Fruit fly (Drosophila melanogaster): Measurements from ENCODE around the gene Calx.

The Calx gene

DNA sequence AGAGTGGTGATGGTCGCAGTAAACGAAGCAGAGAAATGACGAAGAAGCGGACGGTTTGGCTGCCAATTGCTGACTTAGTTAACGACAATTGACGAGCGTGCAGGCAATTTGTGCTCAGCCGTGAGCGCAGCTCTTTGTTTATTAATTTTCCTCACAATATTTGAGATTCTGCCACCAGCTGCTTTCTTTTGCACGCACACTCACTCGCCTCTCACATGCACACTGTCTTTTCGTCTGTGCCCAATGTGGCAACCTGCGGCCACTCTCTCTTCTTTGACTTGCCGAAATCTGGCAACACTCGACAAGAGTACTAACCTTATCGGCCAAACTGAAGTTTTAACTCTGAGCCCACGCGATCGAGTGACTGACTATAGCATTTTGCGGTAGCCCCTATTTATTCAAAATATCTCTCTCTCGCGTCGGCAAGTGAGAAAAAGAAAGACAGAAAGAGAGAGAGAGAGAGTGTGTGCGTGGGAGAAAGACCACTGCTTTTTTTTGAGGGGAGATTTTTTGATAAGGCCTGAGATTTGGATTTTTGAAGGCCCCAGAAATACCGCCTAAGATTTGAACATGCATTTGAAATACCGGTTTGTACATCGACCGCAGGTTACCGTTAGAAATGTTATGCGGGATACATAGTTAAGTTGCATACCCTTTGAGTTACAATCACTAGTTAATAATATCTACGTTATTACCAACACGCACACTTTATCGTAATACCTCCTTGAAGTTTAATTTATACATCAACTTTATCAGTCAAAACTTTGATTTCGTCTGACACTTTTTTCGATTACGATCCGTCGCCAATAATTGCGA is 82.7 kb downstream of the Calx start, which contains the start of gene Mvl (continued):
- TF ChIP-seq slp2 (GFP tag; optimal IDR thresholded peaks at IDR 0.05) (no peak), CG8478 (optimal IDR thresholded peaks at IDR 0.05) (no peak), eve (GFP tag; optimal IDR thresholded peaks at IDR 0.05) (peak in 1 of 2 experiments; percentile 73), CG12236 (GFP tag; optimal IDR thresholded peaks at IDR 0.05) (no peak), fd3F (GFP tag; optimal IDR thresholded peaks at IDR 0.05) (no peak), dpn (GFP tag; optimal IDR thresholded peaks at IDR 0.05) (no peak), Stat92E (GFP tag; optimal IDR thresholded peaks at IDR 0.05) (peak in 1 of 3 experiments; percentile 14), Adf1 (GFP tag; IDR thresholded peaks at IDR 0.05) (peak; percentile 29; the same call in 1 of the 2 replicates), chinmo (GFP tag; IDR thresholded peaks at IDR 0.05; ENCODE audit: partially characterized antibody) (peak; percentile 89; the same call in 1 of the 4 replicates), salm (tag; optimal IDR thresholded peaks at IDR 0.05) (no peak), CG14710 (tag; optimal IDR thresholded peaks at IDR 0.05) (peak; percentile 34), CG2116 (GFP tag; optimal IDR thresholded peaks at IDR 0.05) (peak; percentile 44), unc-4 (GFP tag; IDR thresholded peaks at IDR 0.05; ENCODE audit: partially characterized antibody) (no peak), Ets97D (GFP tag; optimal IDR thresholded peaks at IDR 0.05) (peak; percentile 48), HLHmδ (GFP tag; optimal IDR thresholded peaks at IDR 0.05) (peak; percentile 43), H15 (GFP tag; IDR thresholded peaks at IDR 0.05) (no peak), HmgD (GFP tag; optimal IDR thresholded peaks at IDR 0.05) (peak; percentile 72), CG6813 (GFP tag; optimal IDR thresholded peaks at IDR 0.05) (no peak), CG3838 (GFP tag; optimal IDR thresholded peaks at IDR 0.05) (no peak), CHES-1-like (GFP tag; optimal IDR thresholded peaks at IDR 0.05) (peak; percentile 5), emc (GFP tag; optimal IDR thresholded peaks at IDR 0.05) (no peak), pum (GFP tag; optimal IDR thresholded peaks at IDR 0.05) (no peak), Asciz (GFP tag; optimal IDR thresholded peaks at IDR 0.05) (no peak), row (GFP tag; IDR thresholded peaks at IDR 0.05) (0 out of 3 replicates have a peak, but pooled peaks have one; percentile 21), ATbp (GFP tag; optimal IDR thresholded peaks at IDR 0.05) (peak; percentile 55), CG17359 (tag; optimal IDR thresholded peaks at IDR 0.05) (peak; percentile 9), CG7839 (tag; optimal IDR thresholded peaks at IDR 0.05) (no peak), CG7745 (tag; optimal IDR thresholded peaks at IDR 0.05) (peak; percentile 5), CG15479 (GFP tag; optimal IDR thresholded peaks at IDR 0.05) (no peak), stwl (tag; optimal IDR thresholded peaks at IDR 0.05) (peak; percentile 73), cad (GFP tag; optimal IDR thresholded peaks at IDR 0.05) (no peak), CG4360 (GFP tag; IDR thresholded peaks at IDR 0.05) (no peak), kah (GFP tag; optimal IDR thresholded peaks at IDR 0.05) (peak; percentile 26), nerfin-2 (GFP tag; IDR thresholded peaks at IDR 0.05; ENCODE audit: partially characterized antibody) (peak; percentile 43; the same call in 1 of the 2 replicates), sob (GFP tag; IDR thresholded peaks at IDR 0.05) (no peak), grau (tag; optimal IDR thresholded peaks at IDR 0.05) (peak; percentile 4), CG12744 (GFP tag; optimal IDR thresholded peaks at IDR 0.05) (no peak), Sry-δ (GFP tag; optimal IDR thresholded peaks at IDR 0.05) (peak; percentile 38), CG7372 (GFP tag; IDR thresholded peaks at IDR 0.05) (no peak), zf30C (GFP tag; optimal IDR thresholded peaks at IDR 0.05) (peak; percentile 9), cg (GFP tag; optimal IDR thresholded peaks at IDR 0.05) (peak; percentile 83), CG3281 (GFP tag; optimal IDR thresholded peaks at IDR 0.05) (no peak), CG7556 (GFP tag; optimal IDR thresholded peaks at IDR 0.05) (no peak), nau (GFP tag; optimal IDR thresholded peaks at IDR 0.05) (no peak), CG2712 (tag; optimal IDR thresholded peaks at IDR 0.05) (peak; percentile 39), ERR (GFP tag; optimal IDR thresholded peaks at IDR 0.05) (peak; percentile 8), CG10267 (tag; optimal IDR thresholded peaks at IDR 0.05) (peak; percentile 34), Side (GFP tag; optimal IDR thresholded peaks at IDR 0.05) (peak; percentile 25)
